Worm (Caenorhabditis elegans): ENCODE results near the gene lgc-55.
A peak's percentile ranks its signal among the peaks of the same experiment; 100 is the strongest.

Gene lgc-55

DNA sequence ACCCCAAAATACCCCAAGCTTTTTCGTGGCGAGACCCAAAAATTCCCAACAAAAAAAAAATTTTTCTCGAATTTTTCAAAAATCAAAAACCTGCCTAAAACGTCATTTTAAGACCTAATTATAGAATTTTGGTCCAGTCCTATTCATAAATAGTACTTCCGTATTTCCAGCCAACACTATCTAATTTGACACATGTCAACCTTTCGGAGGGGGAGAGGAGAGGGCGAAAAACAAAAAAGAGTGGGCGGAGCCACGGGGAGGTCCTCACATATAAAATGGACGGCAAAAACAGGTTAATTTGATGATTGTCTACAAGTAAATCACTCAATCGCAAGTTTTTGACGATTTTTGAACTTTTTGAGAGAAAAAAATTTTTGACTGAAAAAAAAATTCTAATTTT, 14.4 kb downstream of the lgc-55 start, which contains the start of gene Y113G7A.16:
Y113G7A.16 (plus strand) TSS at position 301 of the 400 bp plus-strand sequence.
- TF ChIP-seq cog-1 (tag; optimal IDR thresholded peaks at IDR 0.05) = no peak
- no peak for TF ChIP-seq klf-2 (GFP tag; conservative IDR thresholded peaks at IDR 0.05)
- no peak for TF ChIP-seq T22C8.4 (GFP tag; IDR thresholded peaks at IDR 0.05)
- no peak for TF ChIP-seq ztf-29 (GFP tag; IDR thresholded peaks at IDR 0.05)
- TF ChIP-seq flt-1 (GFP tag; IDR thresholded peaks at IDR 0.05) = no peak
- no peak for TF ChIP-seq med-1 (GFP tag; optimal IDR thresholded peaks at IDR 0.05; ENCODE audit: insufficient read depth)
- TF ChIP-seq ztf-23 (GFP tag; IDR thresholded peaks at IDR 0.05) = no peak
- no peak for TF ChIP-seq ref-1 (GFP tag; conservative IDR thresholded peaks at IDR 0.05)
- TF ChIP-seq tab-1 (GFP tag; IDR thresholded peaks at IDR 0.05) = no peak

DNA sequence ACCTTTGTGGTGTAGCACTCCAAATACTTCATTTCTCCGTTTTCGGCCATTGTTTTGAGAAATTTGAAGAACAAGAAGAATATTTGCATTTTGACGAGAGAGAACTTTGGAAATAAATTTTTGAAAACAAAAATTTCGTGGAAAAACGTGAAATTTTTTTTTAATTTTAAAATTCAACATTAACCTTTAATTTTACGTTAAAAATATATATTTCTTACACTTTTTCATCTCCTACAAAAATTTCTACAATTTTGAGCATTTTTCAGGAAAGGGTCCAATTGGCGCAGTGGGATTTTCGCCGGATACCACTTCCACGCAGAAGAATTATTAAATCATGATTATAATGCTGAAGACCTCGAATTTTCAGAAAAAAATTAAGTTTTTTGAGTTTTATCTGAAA, 24.5 kb downstream of the lgc-55 start, which contains the start of gene spe-19:
spe-19 (minus strand) TSS at position 101 of the 400 bp plus-strand sequence.
- TF ChIP-seq ztf-29 (GFP tag; IDR thresholded peaks at IDR 0.05) (no peak), med-1 (GFP tag; optimal IDR thresholded peaks at IDR 0.05; ENCODE audit: insufficient read depth) (no peak), T22C8.4 (GFP tag; IDR thresholded peaks at IDR 0.05) (no peak), flt-1 (GFP tag; IDR thresholded peaks at IDR 0.05) (no peak), ztf-23 (GFP tag; IDR thresholded peaks at IDR 0.05) (no peak), ref-1 (GFP tag; conservative IDR thresholded peaks at IDR 0.05) (no peak), klf-2 (GFP tag; conservative IDR thresholded peaks at IDR 0.05) (no peak), tab-1 (GFP tag; IDR thresholded peaks at IDR 0.05) (no peak), cog-1 (tag; optimal IDR thresholded peaks at IDR 0.05) (no peak)

DNA sequence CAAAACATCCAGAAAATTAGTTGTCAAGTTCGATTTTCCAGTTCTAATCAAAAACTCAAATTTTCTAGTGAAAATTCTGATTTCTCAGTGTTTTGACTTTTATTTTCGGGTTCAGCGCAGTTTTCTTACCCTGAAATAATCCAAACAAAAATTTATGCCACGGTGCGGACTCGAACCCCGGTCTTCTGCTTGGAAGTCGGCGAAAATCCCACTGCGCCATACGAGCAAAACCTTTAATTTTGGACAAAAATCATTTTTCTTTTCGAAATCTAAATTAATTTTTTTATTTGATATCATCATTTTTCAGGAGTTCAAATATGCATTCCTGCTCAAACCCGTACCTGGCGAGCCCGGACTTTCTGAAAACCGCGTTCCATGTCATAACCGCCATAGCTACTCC, 26.2 kb downstream of the lgc-55 start, which contains the start of gene srh-233:
srh-233 (plus strand) TSS at position 301 of the 400 bp plus-strand sequence.
- no peak for TF ChIP-seq ztf-23 (GFP tag; IDR thresholded peaks at IDR 0.05)
- TF ChIP-seq tab-1 (GFP tag; IDR thresholded peaks at IDR 0.05) = no peak
- TF ChIP-seq med-1 (GFP tag; optimal IDR thresholded peaks at IDR 0.05; ENCODE audit: insufficient read depth) = no peak
- no peak for TF ChIP-seq flt-1 (GFP tag; IDR thresholded peaks at IDR 0.05)

DNA sequence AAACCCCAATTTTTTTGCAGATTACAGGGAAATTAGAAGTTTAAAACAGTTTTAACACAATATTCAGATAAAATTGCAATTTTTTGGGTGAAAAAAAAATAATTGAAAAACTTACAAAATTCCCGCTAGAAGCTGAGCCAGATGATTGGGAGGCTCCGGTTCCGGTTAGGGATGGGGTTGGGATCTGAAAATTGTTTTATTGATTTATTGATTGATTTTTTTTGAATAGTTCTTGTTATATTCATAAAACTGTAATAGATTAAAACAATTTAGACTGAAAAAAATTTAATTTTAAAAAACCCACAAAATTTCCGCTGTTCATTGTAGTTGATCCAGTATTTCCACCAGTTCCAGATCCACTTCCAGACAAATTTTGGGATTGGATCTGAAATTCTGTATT, 36.5 kb downstream of the lgc-55 start:
- TF ChIP-seq cog-1 (tag; optimal IDR thresholded peaks at IDR 0.05) = no peak
- TF ChIP-seq tab-1 (GFP tag; IDR thresholded peaks at IDR 0.05) = no peak
- no peak for TF ChIP-seq klf-2 (GFP tag; conservative IDR thresholded peaks at IDR 0.05)
- TF ChIP-seq ztf-23 (GFP tag; IDR thresholded peaks at IDR 0.05) = no peak
- TF ChIP-seq flt-1 (GFP tag; IDR thresholded peaks at IDR 0.05) = no peak
- TF ChIP-seq med-1 (GFP tag; optimal IDR thresholded peaks at IDR 0.05; ENCODE audit: insufficient read depth) = no peak
- no peak for TF ChIP-seq ref-1 (GFP tag; conservative IDR thresholded peaks at IDR 0.05)
- no peak for TF ChIP-seq T22C8.4 (GFP tag; IDR thresholded peaks at IDR 0.05)
- no peak for TF ChIP-seq ztf-29 (GFP tag; IDR thresholded peaks at IDR 0.05)

DNA sequence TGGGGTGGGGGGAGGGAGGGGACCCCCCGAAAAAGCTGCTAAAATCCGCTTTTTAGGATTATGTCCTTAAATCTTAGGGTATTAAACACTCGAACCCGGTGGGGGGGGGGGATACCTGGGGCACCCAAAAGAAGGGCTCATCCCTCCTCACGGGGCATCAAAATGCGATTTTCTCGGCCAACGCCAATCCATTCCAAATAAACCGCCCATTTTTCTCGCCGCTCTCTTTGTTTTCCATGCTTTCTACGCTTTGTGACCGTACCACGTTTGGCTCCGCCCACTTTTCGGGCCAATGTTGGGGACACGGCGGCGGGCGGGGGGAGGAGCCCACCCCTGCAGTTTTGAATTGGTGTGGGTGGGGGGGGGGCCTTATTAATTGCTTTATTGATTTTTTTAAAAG, 38.7 kb downstream of the lgc-55 start:
- TF ChIP-seq tab-1 (GFP tag; IDR thresholded peaks at IDR 0.05) (no peak), ztf-29 (GFP tag; IDR thresholded peaks at IDR 0.05) (no peak), flt-1 (GFP tag; IDR thresholded peaks at IDR 0.05) (no peak), ztf-23 (GFP tag; IDR thresholded peaks at IDR 0.05) (no peak), klf-2 (GFP tag; conservative IDR thresholded peaks at IDR 0.05) (no peak), ref-1 (GFP tag; conservative IDR thresholded peaks at IDR 0.05) (no peak), T22C8.4 (GFP tag; IDR thresholded peaks at IDR 0.05) (peak; percentile 39; the same call in 1 of the 2 replicates), cog-1 (tag; optimal IDR thresholded peaks at IDR 0.05) (peak; percentile 30), med-1 (GFP tag; optimal IDR thresholded peaks at IDR 0.05; ENCODE audit: insufficient read depth) (no peak)

DNA sequence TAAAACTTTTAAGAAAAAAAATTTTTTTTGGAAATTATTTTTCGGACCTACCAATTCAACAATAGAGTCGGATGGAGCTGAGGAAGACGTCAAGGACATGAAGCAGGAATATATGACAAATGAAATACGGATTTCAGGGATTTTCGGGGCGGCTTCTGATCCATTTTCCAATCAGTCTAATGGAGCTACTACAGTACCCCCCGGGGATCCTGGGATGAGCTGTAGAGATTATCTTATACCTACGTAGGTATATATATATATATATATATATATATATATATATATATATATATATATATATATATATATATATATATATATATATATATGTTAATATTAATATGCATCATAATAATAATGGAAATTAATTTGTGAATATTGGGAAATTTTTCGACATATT, 41.2 kb downstream of the lgc-55 start, which contains the start of gene ttx-1:
ttx-1 (minus strand) TSS at position 101 of the 400 bp plus-strand sequence.
- TF ChIP-seq ztf-23 (GFP tag; IDR thresholded peaks at IDR 0.05) = no peak
- no peak for TF ChIP-seq tab-1 (GFP tag; IDR thresholded peaks at IDR 0.05)
- no peak for TF ChIP-seq cog-1 (tag; optimal IDR thresholded peaks at IDR 0.05)
- no peak for TF ChIP-seq med-1 (GFP tag; optimal IDR thresholded peaks at IDR 0.05; ENCODE audit: insufficient read depth)
- TF ChIP-seq klf-2 (GFP tag; conservative IDR thresholded peaks at IDR 0.05) = no peak
- no peak for TF ChIP-seq T22C8.4 (GFP tag; IDR thresholded peaks at IDR 0.05)
- TF ChIP-seq ztf-29 (GFP tag; IDR thresholded peaks at IDR 0.05) = no peak
- TF ChIP-seq flt-1 (GFP tag; IDR thresholded peaks at IDR 0.05) = no peak
- no peak for TF ChIP-seq ref-1 (GFP tag; conservative IDR thresholded peaks at IDR 0.05)

DNA sequence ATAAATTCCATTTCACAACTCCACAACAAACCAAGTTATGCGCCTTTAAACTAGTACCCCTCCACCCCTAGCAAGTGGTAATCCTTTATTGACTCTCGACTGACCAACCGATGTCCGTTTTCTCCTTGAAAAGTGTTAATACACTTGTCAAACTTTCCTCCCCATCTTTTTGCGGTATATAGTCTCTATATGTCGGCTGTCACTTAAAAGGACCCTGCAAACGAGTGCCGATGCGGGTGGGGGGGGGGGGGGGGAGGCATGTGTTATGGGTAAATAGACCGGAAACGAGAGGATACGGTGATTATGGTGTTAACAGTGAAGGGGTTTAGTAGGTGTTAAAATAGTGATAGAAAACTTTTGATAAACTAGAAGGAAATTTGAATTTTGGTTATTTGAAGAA, 42.2 kb downstream of the lgc-55 start:
- TF ChIP-seq flt-1 (GFP tag; IDR thresholded peaks at IDR 0.05) = no peak
- TF ChIP-seq ztf-29 (GFP tag; IDR thresholded peaks at IDR 0.05) = no peak
- no peak for TF ChIP-seq ref-1 (GFP tag; conservative IDR thresholded peaks at IDR 0.05)
- no peak for TF ChIP-seq ztf-23 (GFP tag; IDR thresholded peaks at IDR 0.05)
- no peak for TF ChIP-seq klf-2 (GFP tag; conservative IDR thresholded peaks at IDR 0.05)
- no peak for TF ChIP-seq tab-1 (GFP tag; IDR thresholded peaks at IDR 0.05)
- TF ChIP-seq cog-1 (tag; optimal IDR thresholded peaks at IDR 0.05) = no peak
- no peak for TF ChIP-seq T22C8.4 (GFP tag; IDR thresholded peaks at IDR 0.05)
- no peak for TF ChIP-seq med-1 (GFP tag; optimal IDR thresholded peaks at IDR 0.05; ENCODE audit: insufficient read depth)

DNA sequence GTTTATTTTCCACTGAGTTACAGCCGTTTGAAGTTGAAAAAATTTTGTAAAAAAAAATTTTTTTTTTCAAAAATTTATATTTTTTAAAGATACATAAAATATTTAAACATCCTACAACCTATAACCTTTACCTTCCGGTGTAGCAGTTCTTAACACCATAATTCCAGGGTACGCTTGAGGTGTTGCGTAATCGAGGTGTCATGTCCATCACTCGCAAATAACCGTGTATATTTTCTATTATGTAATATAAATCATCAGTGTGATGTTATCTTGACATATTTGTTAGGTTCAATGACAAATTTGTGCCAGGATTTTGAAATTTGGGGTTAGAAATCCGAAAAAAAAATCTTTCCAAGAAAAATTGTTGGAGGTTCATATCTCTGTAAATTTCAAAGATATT, 44.2 kb downstream of the lgc-55 start:
- no peak for TF ChIP-seq ztf-23 (GFP tag; IDR thresholded peaks at IDR 0.05)
- TF ChIP-seq klf-2 (GFP tag; conservative IDR thresholded peaks at IDR 0.05) = no peak
- no peak for TF ChIP-seq cog-1 (tag; optimal IDR thresholded peaks at IDR 0.05)
- TF ChIP-seq ztf-29 (GFP tag; IDR thresholded peaks at IDR 0.05) = no peak
- TF ChIP-seq flt-1 (GFP tag; IDR thresholded peaks at IDR 0.05) = no peak
- no peak for TF ChIP-seq T22C8.4 (GFP tag; IDR thresholded peaks at IDR 0.05)
- no peak for TF ChIP-seq ref-1 (GFP tag; conservative IDR thresholded peaks at IDR 0.05)
- no peak for TF ChIP-seq med-1 (GFP tag; optimal IDR thresholded peaks at IDR 0.05; ENCODE audit: insufficient read depth)
- no peak for TF ChIP-seq tab-1 (GFP tag; IDR thresholded peaks at IDR 0.05)

DNA sequence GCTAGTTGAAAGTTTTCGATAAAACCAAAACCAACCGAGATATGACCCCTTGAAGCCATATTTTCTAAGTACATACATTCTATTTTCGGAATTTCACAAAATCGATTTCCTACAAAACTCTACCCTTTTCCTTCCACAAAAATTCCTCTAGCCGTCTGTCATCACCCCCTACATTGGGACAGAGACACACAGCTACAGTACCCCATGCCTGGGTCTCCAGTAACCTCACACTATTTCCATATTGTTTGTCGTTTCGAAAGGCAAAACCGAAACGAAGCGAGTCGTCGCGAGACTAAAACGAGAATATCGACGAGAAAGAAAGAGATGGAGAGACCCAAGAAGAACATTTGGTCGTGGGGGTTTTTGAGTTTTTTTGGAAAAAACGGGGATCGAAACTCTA, 45.5 kb downstream of the lgc-55 start:
- TF ChIP-seq klf-2 (GFP tag; conservative IDR thresholded peaks at IDR 0.05) = no peak
- TF ChIP-seq flt-1 (GFP tag; IDR thresholded peaks at IDR 0.05) = no peak
- no peak for TF ChIP-seq ref-1 (GFP tag; conservative IDR thresholded peaks at IDR 0.05)
- no peak for TF ChIP-seq T22C8.4 (GFP tag; IDR thresholded peaks at IDR 0.05)
- TF ChIP-seq cog-1 (tag; optimal IDR thresholded peaks at IDR 0.05) = no peak
- no peak for TF ChIP-seq med-1 (GFP tag; optimal IDR thresholded peaks at IDR 0.05; ENCODE audit: insufficient read depth)
- no peak for TF ChIP-seq tab-1 (GFP tag; IDR thresholded peaks at IDR 0.05)
- TF ChIP-seq ztf-23 (GFP tag; IDR thresholded peaks at IDR 0.05) = no peak
- no peak for TF ChIP-seq ztf-29 (GFP tag; IDR thresholded peaks at IDR 0.05)

DNA sequence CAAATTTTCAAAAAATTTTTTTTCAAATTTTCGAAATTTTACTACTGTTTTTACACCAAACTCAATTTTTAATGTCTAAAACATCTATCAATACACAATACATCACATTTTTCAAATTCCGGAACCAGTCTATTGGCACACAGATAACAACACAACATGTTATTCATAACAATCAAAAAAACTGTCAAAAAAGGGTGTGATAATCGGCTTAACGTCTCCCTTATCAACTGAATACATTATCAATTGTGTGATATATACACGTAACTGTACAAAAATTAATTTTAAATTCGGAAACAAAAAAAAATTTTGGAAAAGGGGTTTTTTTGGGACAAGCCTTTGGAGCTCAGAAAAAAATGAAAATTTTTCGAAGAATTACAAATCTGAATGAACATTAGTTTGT, 51.5 kb downstream of the lgc-55 start:
- TF ChIP-seq ref-1 (GFP tag; conservative IDR thresholded peaks at IDR 0.05) (no peak), med-1 (GFP tag; optimal IDR thresholded peaks at IDR 0.05; ENCODE audit: insufficient read depth) (no peak), T22C8.4 (GFP tag; IDR thresholded peaks at IDR 0.05) (no peak), klf-2 (GFP tag; conservative IDR thresholded peaks at IDR 0.05) (no peak), ztf-29 (GFP tag; IDR thresholded peaks at IDR 0.05) (no peak), tab-1 (GFP tag; IDR thresholded peaks at IDR 0.05) (no peak), ztf-23 (GFP tag; IDR thresholded peaks at IDR 0.05) (no peak), cog-1 (tag; optimal IDR thresholded peaks at IDR 0.05) (no peak), flt-1 (GFP tag; IDR thresholded peaks at IDR 0.05) (no peak)
